Fruit fly (Drosophila melanogaster) S2 (cell line): Measurements from ENCODE around the gene ato.

ENCODE experiments used
- CG8478 ChIP-seq: fragments of >200 bp; optimal IDR thresholded peaks from 2 replicates; lab custom pipeline; 2018
- CTCF ChIP-seq, 2 experiments: fragments of >200 bp; optimal IDR thresholded peaks; 2 replicates each; lab custom pipeline; 2018

The ato gene

DNA sequence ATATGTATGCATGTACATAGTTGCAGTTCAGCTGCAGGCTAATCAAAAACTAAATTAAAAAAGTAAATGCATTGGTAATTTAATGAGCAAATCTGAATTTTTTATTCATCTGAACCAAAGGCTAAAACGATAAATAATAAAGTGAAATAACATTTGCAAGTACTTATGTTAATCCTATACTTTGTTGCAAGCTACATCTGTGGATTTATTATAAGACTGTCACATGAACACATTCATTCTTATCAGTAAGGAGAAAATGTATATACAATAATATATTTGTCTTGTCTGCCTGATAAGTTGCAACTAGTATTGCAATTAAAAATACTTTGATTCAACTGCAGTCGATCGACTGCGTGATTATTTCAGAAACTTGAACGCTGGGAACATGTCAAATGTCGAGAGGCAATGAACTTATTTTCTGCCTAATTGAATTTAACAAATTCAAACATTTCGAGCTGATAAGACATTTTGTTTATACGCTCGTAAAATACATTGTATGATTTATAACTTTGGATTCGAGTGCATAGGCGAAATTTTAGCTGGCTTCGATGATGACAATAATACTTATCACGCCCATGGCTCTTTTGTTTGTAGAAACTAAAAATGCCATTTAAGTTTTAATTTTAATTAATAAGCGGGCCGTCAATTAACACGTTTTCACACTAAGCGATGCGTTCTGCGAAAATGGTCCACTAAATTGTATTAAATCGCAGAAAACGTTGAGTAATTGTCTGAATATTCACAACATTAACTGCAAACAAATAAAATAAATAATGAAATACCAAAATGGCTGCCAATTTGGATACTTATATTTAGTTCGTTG is 50.3 kb downstream of the ato start:
- no peak for TF ChIP-seq CG8478 (lab: Kevin White, UChicago)
- TF ChIP-seq CTCF (optimal IDR thresholded peaks at IDR 0.05; lab: Kevin White, UChicago), result no peak
